Worm (Caenorhabditis elegans): ENCODE results near the gene K01D12.9.
A peak's percentile ranks its signal among the peaks of the same experiment; 100 is the strongest.

Gene K01D12.9

ce11 chrV:12421360-12421759 is 16.9 kb upstream of the K01D12.9 start:
- no peak for TF ChIP-seq egl-13 (tag; optimal IDR thresholded peaks at IDR 0.05)
- TF ChIP-seq lin-14 (GFP tag; optimal IDR thresholded peaks at IDR 0.05), result peak; percentile 48
- TF ChIP-seq tlp-1 (tag; optimal IDR thresholded peaks at IDR 0.05), result no peak

ce11 chrV:12420843-12421242 is 16.4 kb upstream of the K01D12.9 start, which contains the start of gene C54D10.4:
Gene C54D10.4 (minus strand): TSS chrV:12420943.
- TF ChIP-seq pqm-1 (tag; optimal IDR thresholded peaks at IDR 0.05), result no peak
- TF ChIP-seq sptf-1 (tag; optimal IDR thresholded peaks at IDR 0.05), result no peak
- TF ChIP-seq aly-2 (tag; optimal IDR thresholded peaks at IDR 0.05), result no peak
- no peak for TF ChIP-seq lir-3 (tag; optimal IDR thresholded peaks at IDR 0.05; ENCODE audit: poor library complexity)
- no peak for TF ChIP-seq C04F5.9 (tag; optimal IDR thresholded peaks at IDR 0.05)
- TF ChIP-seq efl-1 (optimal IDR thresholded peaks at IDR 0.05), result no peak
- TF ChIP-seq efl-1 (GFP tag; optimal IDR thresholded peaks at IDR 0.05 in 1 of 2), result no peak
- TF ChIP-seq nhr-71 (tag; optimal IDR thresholded peaks at IDR 0.05), result no peak
- no peak for TF ChIP-seq egl-13 (tag; optimal IDR thresholded peaks at IDR 0.05)
- TF ChIP-seq unc-62 (GFP tag; optimal IDR thresholded peaks at IDR 0.05), result no peak
- TF ChIP-seq lin-35 (GFP tag; optimal IDR thresholded peaks at IDR 0.05), result no peak

ce11 chrV:12418292-12418691 is 13.8 kb upstream of the K01D12.9 start, which contains the start of gene C54D10.3:
Gene C54D10.3 (plus strand): TSS chrV:12418592.
- TF ChIP-seq elt-3 (tag; optimal IDR thresholded peaks at IDR 0.05) (no peak), lin-35 (GFP tag; optimal IDR thresholded peaks at IDR 0.05) (no peak), F16B12.6 (tag; optimal IDR thresholded peaks at IDR 0.05) (no peak), hlh-17 (GFP tag; optimal IDR thresholded peaks at IDR 0.05; ENCODE audit: borderline replicate concordance) (no peak), elt-2 (tag; optimal IDR thresholded peaks at IDR 0.05) (no peak), nhr-71 (tag; optimal IDR thresholded peaks at IDR 0.05) (no peak), aly-2 (tag; optimal IDR thresholded peaks at IDR 0.05) (no peak), mef-2 (tag; optimal IDR thresholded peaks at IDR 0.05) (no peak), alr-1 (tag; optimal IDR thresholded peaks at IDR 0.05; ENCODE audit: borderline replicate concordance) (no peak), unc-30 (tag; optimal IDR thresholded peaks at IDR 0.05) (no peak)

- TF ChIP-seq unc-62 (GFP tag; optimal IDR thresholded peaks at IDR 0.05) (no peak), grh-1 (GFP tag; IDR thresholded peaks at IDR 0.05) (no peak), efl-3 (GFP tag; optimal IDR thresholded peaks at IDR 0.05) (no peak), F16B12.6 (tag; optimal IDR thresholded peaks at IDR 0.05) (no peak), snpc-4 (tag; optimal IDR thresholded peaks at IDR 0.05) (no peak), C34B4.2 (tag; optimal IDR thresholded peaks at IDR 0.05) (no peak), mef-2 (tag; optimal IDR thresholded peaks at IDR 0.05) (no peak), ceh-63 (GFP tag; optimal IDR thresholded peaks at IDR 0.05) (no peak), snu-23 (GFP tag; optimal IDR thresholded peaks at IDR 0.05) (no peak), tlp-1 (tag; optimal IDR thresholded peaks at IDR 0.05) (no peak), lir-3 (tag; optimal IDR thresholded peaks at IDR 0.05; ENCODE audit: poor library complexity) (no peak), nhr-47 (tag; optimal IDR thresholded peaks at IDR 0.05) (no peak), nhr-77 (tag; optimal IDR thresholded peaks at IDR 0.05) (no peak), egl-13 (tag; optimal IDR thresholded peaks at IDR 0.05) (no peak), hlh-4 (tag; optimal IDR thresholded peaks at IDR 0.05) (no peak), unc-86 (tag; optimal IDR thresholded peaks at IDR 0.05) (no peak), unc-98 (GFP tag; IDR thresholded peaks at IDR 0.05) (no peak), lsy-2 (tag; optimal IDR thresholded peaks at IDR 0.05) (no peak), unc-130 (tag; optimal IDR thresholded peaks at IDR 0.05) (no peak), aly-2 (tag; optimal IDR thresholded peaks at IDR 0.05) (no peak)
These were observed 12.8 kb upstream of the K01D12.9 start, which contains the start of gene cdr-3 for ce11 chrV:12417277-12417676. Gene cdr-3 (minus strand): TSS chrV:12417377.

- TF ChIP-seq pax-3 (tag; optimal IDR thresholded peaks at IDR 0.05) (no peak), ceh-88 (GFP tag; IDR thresholded peaks at IDR 0.05) (no peak), dsc-1 (tag; optimal IDR thresholded peaks at IDR 0.05) (no peak), nhr-47 (tag; optimal IDR thresholded peaks at IDR 0.05) (no peak), nhr-20 (tag; optimal IDR thresholded peaks at IDR 0.05) (peak; percentile 14), unc-86 (tag; optimal IDR thresholded peaks at IDR 0.05) (no peak), elt-2 (tag; optimal IDR thresholded peaks at IDR 0.05) (peak; percentile 57), xbp-1 (tag; optimal IDR thresholded peaks at IDR 0.05) (no peak), ceh-8 (GFP tag; optimal IDR thresholded peaks at IDR 0.05) (no peak), ceh-90 (tag; optimal IDR thresholded peaks at IDR 0.05) (no peak), swsn-7 (tag; optimal IDR thresholded peaks at IDR 0.05) (no peak), unc-62 (GFP tag; optimal IDR thresholded peaks at IDR 0.05) (no peak), nhr-71 (tag; optimal IDR thresholded peaks at IDR 0.05) (no peak), unc-30 (tag; optimal IDR thresholded peaks at IDR 0.05) (no peak), efl-1 (optimal IDR thresholded peaks at IDR 0.05) (no peak), efl-1 (GFP tag; optimal IDR thresholded peaks at IDR 0.05 in 1 of 2) (peak in 1 of 2 experiments; percentile 48), nhr-237 (tag; optimal IDR thresholded peaks at IDR 0.05) (no peak), unc-130 (tag; optimal IDR thresholded peaks at IDR 0.05) (no peak), hlh-17 (GFP tag; optimal IDR thresholded peaks at IDR 0.05; ENCODE audit: borderline replicate concordance) (no peak), lir-3 (tag; optimal IDR thresholded peaks at IDR 0.05; ENCODE audit: poor library complexity) (no peak), lsy-2 (tag; optimal IDR thresholded peaks at IDR 0.05) (no peak), rnt-1 (tag; optimal IDR thresholded peaks at IDR 0.05) (no peak), tlp-1 (tag; optimal IDR thresholded peaks at IDR 0.05) (no peak)
These were observed 11.2 kb upstream of the K01D12.9 start, which contains the start of gene cdr-2 for ce11 chrV:12415656-12416055. Gene cdr-2 (minus strand): TSS chrV:12415709.
